Worm (Caenorhabditis elegans): ENCODE results near the gene lgc-50.

The lgc-50 gene

DNA sequence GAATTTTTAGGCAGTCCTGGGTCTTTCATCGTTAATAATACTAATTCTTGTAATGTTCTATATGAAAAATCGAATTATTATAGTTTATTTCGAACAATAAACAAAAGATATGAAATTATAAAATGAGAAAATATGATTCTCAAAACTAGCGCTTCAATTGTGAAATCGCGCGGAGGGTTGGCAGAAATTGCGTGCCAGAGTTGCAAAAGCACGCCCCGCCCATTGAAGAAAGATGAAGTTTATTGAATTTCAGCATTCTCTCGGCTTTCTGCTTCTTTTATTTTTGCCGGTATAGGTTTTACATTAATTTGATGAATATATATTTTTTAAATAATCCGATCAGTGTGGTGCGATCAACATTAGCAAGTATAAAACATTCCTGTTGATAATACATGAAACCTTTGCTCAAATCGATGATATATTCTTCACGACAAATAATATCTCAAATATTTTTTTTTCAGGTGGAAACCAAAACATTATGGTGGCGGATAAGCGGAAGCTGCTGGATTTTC lies 36.2 kb downstream of the lgc-50 start, which contains the start of the genes eco-1 and hmgr-1:
TSS of gene eco-1 (minus strand) at position 59 of the 512 bp plus-strand sequence.
TSS of gene hmgr-1 (plus strand) at position 462 of the 512 bp plus-strand sequence.
- TF ChIP-seq ztf-23 (GFP tag; IDR thresholded peaks at IDR 0.05) (0 out of 2 replicates have a peak, but pooled peaks have one; percentile 27), klf-2 (GFP tag; conservative IDR thresholded peaks at IDR 0.05) (no peak)

DNA sequence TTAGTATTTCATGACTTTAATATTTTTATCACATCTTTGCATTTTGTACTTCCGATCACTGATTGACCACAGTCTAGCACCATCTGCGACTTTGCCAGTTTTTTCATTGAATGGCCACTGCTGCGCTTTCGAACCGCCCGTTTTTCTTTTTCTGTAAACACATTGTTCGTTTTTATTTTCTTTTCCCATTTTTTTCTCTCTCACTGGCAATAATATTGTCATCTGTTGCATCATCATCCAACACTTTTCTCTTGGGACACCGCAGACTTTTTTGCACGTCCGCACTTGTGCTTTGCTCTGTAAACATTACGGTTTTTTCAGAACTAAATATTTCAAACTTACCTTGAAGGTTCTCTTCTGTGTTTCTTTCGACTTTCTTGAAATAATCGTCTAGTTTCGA lies 36.6 kb downstream of the lgc-50 start:
- TF ChIP-seq ztf-23 (GFP tag; IDR thresholded peaks at IDR 0.05), result no peak

DNA sequence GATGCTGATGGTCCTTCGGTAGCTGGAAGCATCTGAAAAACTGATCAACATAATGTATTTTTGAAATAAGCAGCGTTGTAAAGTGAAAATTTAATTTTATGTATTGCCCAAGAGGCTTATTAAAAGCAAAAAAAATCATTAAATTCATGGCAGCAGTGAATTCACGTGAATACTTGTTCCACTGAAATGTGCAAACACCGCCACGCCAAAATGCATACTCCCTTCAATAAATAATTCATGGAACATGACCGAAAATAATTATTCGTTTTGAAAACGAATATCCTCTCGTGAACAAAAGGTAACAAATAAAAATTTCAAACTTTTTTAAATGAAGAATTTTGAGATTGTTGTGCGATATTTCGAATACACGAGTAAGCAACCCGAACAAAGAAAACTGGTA lies 37.9 kb downstream of the lgc-50 start, which contains the start of gene F08F8.10:
TSS of gene F08F8.10 (minus strand) at position 38 of the 400 bp plus-strand sequence.
- peak; percentile 19 for TF ChIP-seq cog-1 (tag; optimal IDR thresholded peaks at IDR 0.05)
- TF ChIP-seq tab-1 (GFP tag; IDR thresholded peaks at IDR 0.05), result no peak
- TF ChIP-seq ztf-23 (GFP tag; IDR thresholded peaks at IDR 0.05), result peak; percentile 17; the same call in 1 of the 2 replicates
- TF ChIP-seq T22C8.4 (GFP tag; IDR thresholded peaks at IDR 0.05), result no peak

DNA sequence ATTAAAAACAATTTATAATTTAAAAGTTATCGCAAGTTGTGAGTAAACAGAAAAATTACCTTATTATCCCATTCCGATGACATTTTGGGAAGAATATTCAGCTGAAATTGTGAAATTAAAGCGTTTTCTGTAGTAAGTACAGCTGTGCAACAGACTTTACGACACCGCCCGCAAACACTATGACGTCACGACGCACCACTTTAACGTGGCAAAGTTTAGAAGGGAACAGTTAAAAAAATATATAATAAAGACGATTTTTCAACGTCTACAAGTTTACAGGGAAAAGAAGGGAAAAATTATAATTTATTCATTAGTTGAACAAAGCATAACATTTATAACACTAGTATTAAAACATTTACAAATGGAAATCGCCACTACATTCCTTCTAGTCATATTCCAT lies 41.4 kb downstream of the lgc-50 start, which contains the start of gene F08F8.9:
TSS of gene F08F8.9 (minus strand) at position 101 of the 400 bp plus-strand sequence.
- TF ChIP-seq ztf-23 (GFP tag; IDR thresholded peaks at IDR 0.05) (no peak), klf-2 (GFP tag; conservative IDR thresholded peaks at IDR 0.05) (no peak), flt-1 (GFP tag; IDR thresholded peaks at IDR 0.05) (no peak), cog-1 (tag; optimal IDR thresholded peaks at IDR 0.05) (no peak), tab-1 (GFP tag; IDR thresholded peaks at IDR 0.05) (no peak), med-1 (GFP tag; optimal IDR thresholded peaks at IDR 0.05; ENCODE audit: insufficient read depth) (no peak), ztf-29 (GFP tag; IDR thresholded peaks at IDR 0.05) (no peak), ref-1 (GFP tag; conservative IDR thresholded peaks at IDR 0.05) (no peak), T22C8.4 (GFP tag; IDR thresholded peaks at IDR 0.05) (no peak)

DNA sequence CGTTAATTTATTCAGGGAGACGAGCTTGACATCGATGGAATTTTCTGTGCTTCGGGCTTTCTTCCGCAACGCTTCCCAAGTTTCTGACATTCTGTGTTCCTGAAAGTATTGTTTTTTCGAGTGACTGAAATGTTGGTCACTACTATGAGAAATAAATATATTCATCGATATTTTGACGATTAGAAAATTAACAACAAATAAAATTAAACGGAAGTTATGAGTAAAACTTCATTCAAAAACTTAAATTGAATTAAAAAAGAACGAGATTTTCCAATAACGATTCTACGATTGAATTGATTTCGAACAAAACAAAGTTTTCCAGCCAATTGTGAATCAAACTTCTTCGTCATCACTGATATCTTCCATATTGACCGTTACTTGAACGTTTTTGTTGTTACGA lies 46.2 kb downstream of the lgc-50 start, which contains the start of gene gos-28:
TSS of gene gos-28 (minus strand) at position 101 of the 400 bp plus-strand sequence.
- TF ChIP-seq ref-1 (GFP tag; conservative IDR thresholded peaks at IDR 0.05), result no peak
- TF ChIP-seq ztf-29 (GFP tag; IDR thresholded peaks at IDR 0.05), result no peak
- no peak for TF ChIP-seq tab-1 (GFP tag; IDR thresholded peaks at IDR 0.05)
- no peak for TF ChIP-seq cog-1 (tag; optimal IDR thresholded peaks at IDR 0.05)
- TF ChIP-seq med-1 (GFP tag; optimal IDR thresholded peaks at IDR 0.05; ENCODE audit: insufficient read depth), result no peak
- TF ChIP-seq flt-1 (GFP tag; IDR thresholded peaks at IDR 0.05), result no peak
- TF ChIP-seq ztf-23 (GFP tag; IDR thresholded peaks at IDR 0.05), result no peak
- TF ChIP-seq T22C8.4 (GFP tag; IDR thresholded peaks at IDR 0.05), result no peak
- TF ChIP-seq klf-2 (GFP tag; conservative IDR thresholded peaks at IDR 0.05), result no peak

DNA sequence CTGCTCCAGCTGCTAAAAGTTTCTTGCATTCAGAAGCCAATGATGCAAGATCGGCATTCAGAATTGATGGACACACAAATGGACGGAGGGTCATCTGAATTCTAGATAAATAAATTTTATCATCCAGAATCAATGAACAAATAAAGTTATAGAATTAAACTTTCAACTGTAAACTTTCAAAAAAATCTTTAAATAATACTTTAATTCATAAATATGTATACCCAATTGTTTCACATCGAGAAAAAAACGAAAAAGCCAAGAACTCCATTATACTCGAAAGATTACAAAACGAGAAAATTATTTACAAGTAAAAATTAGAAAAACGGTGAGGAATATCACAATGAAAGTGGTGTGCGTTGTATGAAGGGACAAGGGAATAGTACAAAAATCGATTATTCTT lies 48.2 kb downstream of the lgc-50 start, which contains the start of gene F08F8.7:
TSS of gene F08F8.7 (minus strand) at position 101 of the 400 bp plus-strand sequence.
- TF ChIP-seq ztf-23 (GFP tag; IDR thresholded peaks at IDR 0.05) (no peak), flt-1 (GFP tag; IDR thresholded peaks at IDR 0.05) (no peak), ref-1 (GFP tag; conservative IDR thresholded peaks at IDR 0.05) (no peak), tab-1 (GFP tag; IDR thresholded peaks at IDR 0.05) (no peak), klf-2 (GFP tag; conservative IDR thresholded peaks at IDR 0.05) (no peak), ztf-29 (GFP tag; IDR thresholded peaks at IDR 0.05) (no peak), med-1 (GFP tag; optimal IDR thresholded peaks at IDR 0.05; ENCODE audit: insufficient read depth) (no peak), cog-1 (tag; optimal IDR thresholded peaks at IDR 0.05) (no peak), T22C8.4 (GFP tag; IDR thresholded peaks at IDR 0.05) (no peak)

DNA sequence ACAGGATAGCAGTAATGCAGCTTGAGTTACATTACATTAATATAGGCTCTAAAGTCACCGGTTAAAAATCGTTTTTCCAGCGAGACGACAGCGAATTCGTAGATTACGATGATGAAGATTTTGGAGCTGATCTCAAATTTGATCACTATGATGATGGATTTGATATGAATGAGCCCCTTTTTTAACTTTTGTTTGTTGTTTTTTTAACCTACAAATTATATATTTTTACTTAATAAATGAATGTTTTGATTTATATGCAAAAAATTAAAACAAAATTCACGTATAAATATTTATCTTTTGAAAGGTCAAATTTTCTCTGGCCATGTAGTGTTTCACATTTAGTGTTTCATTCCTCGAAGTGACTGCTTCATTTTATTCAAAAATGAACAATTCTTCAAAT lies 51.9 kb downstream of the lgc-50 start, which contains the start of gene F08F8.6:
TSS of gene F08F8.6 (plus strand) at position 301 of the 400 bp plus-strand sequence.
- TF ChIP-seq ztf-29 (GFP tag; IDR thresholded peaks at IDR 0.05) (no peak), flt-1 (GFP tag; IDR thresholded peaks at IDR 0.05) (no peak), T22C8.4 (GFP tag; IDR thresholded peaks at IDR 0.05) (no peak)
